Worm (Caenorhabditis elegans) whole organism, midembryonic: ENCODE measurements around the gene C55C3.6.

Experiments
- T22C8.4 ChIP-seq: fragments of 200-800 bp; sonication (Bioruptor generic); IDR thresholded peaks from 2 replicates; pipeline ENCODE4 v1.3.6; 2022; ENCODE audit warnings: missing genetic modification characterization, missing compliant biosample characterization
- flt-1 ChIP-seq: fragments of 200-800 bp; sonication (Bioruptor generic); IDR thresholded peaks from 2 replicates; pipeline ENCODE4 v1.3.6; 2022; ENCODE audit warnings: missing genetic modification characterization, missing compliant biosample characterization
- klf-2 ChIP-seq: fragments of 200-800 bp; sonication (Bioruptor generic); conservative IDR thresholded peaks from 2 replicates; pipeline ENCODE4 v1.3.6; 2022; ENCODE audit warnings: missing genetic modification reagents, missing genetic modification characterization, missing compliant biosample characterization
- ref-1 ChIP-seq: fragments of 200-800 bp; sonication (Bioruptor generic); conservative IDR thresholded peaks from 2 replicates; pipeline ENCODE4 v1.3.6; 2022; ENCODE audit warnings: missing genetic modification reagents, missing genetic modification characterization, missing compliant biosample characterization
- tab-1 ChIP-seq: fragments of 200-800 bp; sonication (Bioruptor generic); IDR thresholded peaks from 2 replicates; pipeline ENCODE4 v1.3.6; 2022; ENCODE audit warnings: missing genetic modification characterization, missing compliant biosample characterization
- ztf-23 ChIP-seq: fragments of 200-800 bp; sonication (Bioruptor generic); IDR thresholded peaks from 2 replicates; pipeline ENCODE4 v1.3.6; 2022; ENCODE audit warnings: missing genetic modification reagents, missing genetic modification characterization, missing compliant biosample characterization

ce11 chrIV:5658897-5659296, 24.1 kb upstream of the C55C3.6 start:
- TF ChIP-seq T22C8.4 = no peak
- no peak for TF ChIP-seq ref-1 (GFP tag; lab: Robert Waterston, UW)
- no peak for TF ChIP-seq flt-1 (GFP tag; lab: Robert Waterston, UW)
- TF ChIP-seq klf-2 (GFP tag; lab: Robert Waterston, UW) = no peak
- no peak for TF ChIP-seq ztf-23 (GFP tag; lab: Robert Waterston, UW)
- TF ChIP-seq tab-1 (GFP tag; lab: Robert Waterston, UW) = no peak
